Worm (Caenorhabditis elegans): ENCODE measurements around the gene T10F2.2.
A peak's percentile ranks its signal among the peaks of the same experiment; 100 is the strongest.

Gene T10F2.2

DNA sequence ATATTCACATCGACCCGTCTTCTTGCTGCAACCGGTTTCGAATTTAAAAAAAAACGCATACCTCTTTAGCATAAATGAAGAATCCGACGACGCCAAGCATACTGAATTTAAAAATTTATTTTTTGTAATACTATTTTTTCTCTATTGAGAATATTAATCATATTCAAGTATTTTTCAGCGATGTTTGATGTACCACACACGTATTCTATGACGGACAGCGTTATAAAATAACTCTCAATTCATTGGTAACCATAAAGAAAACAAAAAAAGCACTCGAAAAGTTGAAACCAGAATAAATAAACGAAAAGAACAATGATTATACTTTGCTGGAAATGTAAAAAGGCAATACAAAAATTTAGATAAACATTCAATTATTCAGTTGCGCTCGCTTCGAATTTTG lies 5.6 kb downstream of the T10F2.2 start, which contains the start of gene T10F2.5:
TSS of gene T10F2.5 (minus strand) at position 101 of the 400 bp plus-strand sequence.
- TF ChIP-seq scrt-1 (GFP tag; IDR thresholded peaks at IDR 0.05) (no peak), pes-1 (GFP tag; IDR thresholded peaks at IDR 0.05) (no peak)

DNA sequence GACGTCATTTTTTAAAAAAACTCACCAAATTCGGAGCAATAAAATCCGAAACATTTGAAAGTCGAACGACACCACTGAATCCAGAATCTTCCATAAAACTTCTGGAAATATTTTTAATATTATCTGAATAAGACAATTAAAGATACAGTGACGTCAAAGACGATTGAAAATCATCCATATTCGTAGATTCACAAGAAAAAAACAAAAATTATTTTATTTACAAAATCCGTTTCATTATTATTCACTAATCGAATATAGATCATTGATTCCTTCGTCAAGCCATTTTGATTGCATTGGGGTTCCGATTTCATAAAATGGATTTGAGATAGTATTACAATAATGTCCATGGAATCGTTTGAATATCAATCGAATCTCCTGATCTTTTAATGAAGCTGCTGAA lies 6.4 kb downstream of the T10F2.2 start, which contains the start of gene oxy-4:
TSS of gene oxy-4 (minus strand) at position 101 of the 400 bp plus-strand sequence.
- no peak for TF ChIP-seq ceh-36 (tag; optimal IDR thresholded peaks at IDR 0.05)
- TF ChIP-seq ceh-13 (GFP tag; optimal IDR thresholded peaks at IDR 0.05), result no peak
- no peak for TF ChIP-seq hmg-4 (GFP tag; optimal IDR thresholded peaks at IDR 0.05)
- TF ChIP-seq aly-1 (tag; optimal IDR thresholded peaks at IDR 0.05), result no peak
- TF ChIP-seq ets-7 (tag; optimal IDR thresholded peaks at IDR 0.05), result no peak
- TF ChIP-seq flt-1 (GFP tag; IDR thresholded peaks at IDR 0.05), result no peak
- TF ChIP-seq hmbx-1 (tag; optimal IDR thresholded peaks at IDR 0.05), result no peak
- no peak for TF ChIP-seq tra-4 (tag; optimal IDR thresholded peaks at IDR 0.05)
- TF ChIP-seq pes-1 (GFP tag; IDR thresholded peaks at IDR 0.05), result no peak
- no peak for TF ChIP-seq sea-1 (GFP tag; conservative IDR thresholded peaks at IDR 0.05)
- TF ChIP-seq ama-1 (optimal IDR thresholded peaks at IDR 0.05), result no peak
- TF ChIP-seq B0310.2 (tag; optimal IDR thresholded peaks at IDR 0.05), result no peak

ce11 chrIII:5155393-5155792 lies 9.7 kb downstream of the T10F2.2 start:
- TF ChIP-seq ceh-13 (GFP tag; optimal IDR thresholded peaks at IDR 0.05) (no peak), tra-4 (tag; optimal IDR thresholded peaks at IDR 0.05) (no peak), hnd-1 (tag; optimal IDR thresholded peaks at IDR 0.05) (no peak), pes-1 (GFP tag; IDR thresholded peaks at IDR 0.05) (no peak), ets-7 (tag; optimal IDR thresholded peaks at IDR 0.05) (no peak), ama-1 (optimal IDR thresholded peaks at IDR 0.05) (no peak), B0310.2 (tag; optimal IDR thresholded peaks at IDR 0.05) (no peak), sea-1 (GFP tag; conservative IDR thresholded peaks at IDR 0.05) (no peak), aly-1 (tag; optimal IDR thresholded peaks at IDR 0.05) (no peak), hmg-4 (GFP tag; optimal IDR thresholded peaks at IDR 0.05) (no peak), scrt-1 (GFP tag; IDR thresholded peaks at IDR 0.05) (no peak), F13C5.2 (tag; optimal IDR thresholded peaks at IDR 0.05) (no peak), tbx-37 (GFP tag; conservative IDR thresholded peaks at IDR 0.05) (no peak), tbx-11 (GFP tag; IDR thresholded peaks at IDR 0.05) (no peak), ceh-36 (tag; optimal IDR thresholded peaks at IDR 0.05) (no peak), hmbx-1 (tag; optimal IDR thresholded peaks at IDR 0.05) (no peak), flt-1 (GFP tag; IDR thresholded peaks at IDR 0.05) (no peak)

DNA sequence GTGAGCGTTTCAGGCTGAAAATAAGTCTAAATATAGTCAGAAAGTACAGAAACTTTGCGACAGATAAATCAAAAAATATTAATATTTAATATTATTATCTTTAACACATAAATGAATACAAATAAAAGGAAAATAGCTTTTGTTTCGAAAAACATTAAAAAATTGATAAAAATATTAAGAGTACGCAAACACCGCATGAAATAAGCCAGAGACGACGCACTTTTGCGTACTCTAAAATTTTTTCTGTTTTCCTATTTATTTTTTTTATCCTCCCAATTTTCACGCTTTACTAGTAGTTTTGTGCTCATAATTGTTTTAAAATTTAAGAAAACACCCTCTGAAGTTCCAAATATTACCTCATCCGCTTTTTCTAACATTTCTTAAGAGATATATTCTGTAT lies 12.0 kb downstream of the T10F2.2 start, which contains the start of the genes rbm-42 and grwd-1:
TSS of gene rbm-42 (minus strand) at position 93 of the 400 bp plus-strand sequence.
TSS of gene grwd-1 (plus strand) at position 328 of the 400 bp plus-strand sequence.
- no peak for TF ChIP-seq tbx-37 (GFP tag; conservative IDR thresholded peaks at IDR 0.05)
- TF ChIP-seq aly-1 (tag; optimal IDR thresholded peaks at IDR 0.05), result no peak
- TF ChIP-seq hmg-4 (GFP tag; optimal IDR thresholded peaks at IDR 0.05), result no peak
- peak; percentile 16 for TF ChIP-seq F13C5.2 (tag; optimal IDR thresholded peaks at IDR 0.05)

DNA sequence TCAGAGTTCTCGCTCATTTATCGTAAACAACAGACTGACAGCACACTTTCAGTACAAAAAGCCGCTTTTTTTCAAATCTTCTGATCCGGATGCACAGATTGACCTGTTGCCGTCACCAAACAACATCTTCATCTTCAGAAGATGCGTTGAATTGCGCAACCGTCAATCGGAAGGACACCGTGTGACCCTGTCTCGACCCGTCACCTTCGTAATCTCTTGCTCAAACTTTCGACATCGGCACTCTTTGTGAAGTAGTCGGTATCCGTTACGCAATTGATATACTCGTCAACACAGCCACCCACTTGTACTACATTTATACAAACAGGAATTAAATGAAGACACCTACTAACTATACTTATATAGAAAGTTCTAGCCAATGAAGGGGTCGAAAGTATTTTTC lies 14.1 kb downstream of the T10F2.2 start:
- no peak for TF ChIP-seq ceh-13 (GFP tag; optimal IDR thresholded peaks at IDR 0.05)
- TF ChIP-seq aly-1 (tag; optimal IDR thresholded peaks at IDR 0.05), result no peak
- no peak for TF ChIP-seq flt-1 (GFP tag; IDR thresholded peaks at IDR 0.05)
- TF ChIP-seq ama-1 (optimal IDR thresholded peaks at IDR 0.05), result no peak
- no peak for TF ChIP-seq B0310.2 (tag; optimal IDR thresholded peaks at IDR 0.05)
- TF ChIP-seq hmbx-1 (tag; optimal IDR thresholded peaks at IDR 0.05), result no peak
- no peak for TF ChIP-seq ceh-36 (tag; optimal IDR thresholded peaks at IDR 0.05)
- no peak for TF ChIP-seq tbx-11 (GFP tag; IDR thresholded peaks at IDR 0.05)
- no peak for TF ChIP-seq hmg-4 (GFP tag; optimal IDR thresholded peaks at IDR 0.05)
- no peak for TF ChIP-seq tra-4 (tag; optimal IDR thresholded peaks at IDR 0.05)
- TF ChIP-seq sea-1 (GFP tag; conservative IDR thresholded peaks at IDR 0.05), result no peak
- no peak for TF ChIP-seq scrt-1 (GFP tag; IDR thresholded peaks at IDR 0.05)
- TF ChIP-seq tbx-37 (GFP tag; conservative IDR thresholded peaks at IDR 0.05), result no peak
- TF ChIP-seq ets-7 (tag; optimal IDR thresholded peaks at IDR 0.05), result no peak
- TF ChIP-seq hnd-1 (tag; optimal IDR thresholded peaks at IDR 0.05), result no peak
- TF ChIP-seq pes-1 (GFP tag; IDR thresholded peaks at IDR 0.05), result no peak

DNA sequence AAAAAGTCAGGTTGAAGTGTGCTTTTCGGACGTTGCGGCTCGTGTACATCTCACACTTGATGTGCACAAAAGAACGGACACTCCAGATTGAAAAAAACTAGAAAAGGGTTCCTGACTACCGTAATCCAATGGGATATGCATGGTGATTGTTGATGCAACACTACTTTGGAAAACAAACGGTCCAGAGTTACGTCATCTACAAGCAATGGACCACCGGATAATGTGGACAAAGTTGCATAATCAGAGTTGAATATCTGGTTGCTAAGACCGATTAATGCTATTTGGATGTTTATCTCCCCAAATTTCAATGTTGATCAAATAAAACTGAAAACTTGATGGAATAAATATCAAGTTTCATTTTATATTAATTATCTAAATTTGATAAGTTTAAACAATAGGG lies 15.1 kb downstream of the T10F2.2 start:
- TF ChIP-seq hmg-4 (GFP tag; optimal IDR thresholded peaks at IDR 0.05) (no peak), tbx-37 (GFP tag; conservative IDR thresholded peaks at IDR 0.05) (no peak), F13C5.2 (tag; optimal IDR thresholded peaks at IDR 0.05) (no peak), tra-4 (tag; optimal IDR thresholded peaks at IDR 0.05) (no peak), aly-1 (tag; optimal IDR thresholded peaks at IDR 0.05) (no peak), ets-7 (tag; optimal IDR thresholded peaks at IDR 0.05) (no peak), hmbx-1 (tag; optimal IDR thresholded peaks at IDR 0.05) (no peak), scrt-1 (GFP tag; IDR thresholded peaks at IDR 0.05) (no peak), hnd-1 (tag; optimal IDR thresholded peaks at IDR 0.05) (no peak), flt-1 (GFP tag; IDR thresholded peaks at IDR 0.05) (no peak), ceh-36 (tag; optimal IDR thresholded peaks at IDR 0.05) (no peak), pes-1 (GFP tag; IDR thresholded peaks at IDR 0.05) (no peak), ceh-13 (GFP tag; optimal IDR thresholded peaks at IDR 0.05) (no peak)

DNA sequence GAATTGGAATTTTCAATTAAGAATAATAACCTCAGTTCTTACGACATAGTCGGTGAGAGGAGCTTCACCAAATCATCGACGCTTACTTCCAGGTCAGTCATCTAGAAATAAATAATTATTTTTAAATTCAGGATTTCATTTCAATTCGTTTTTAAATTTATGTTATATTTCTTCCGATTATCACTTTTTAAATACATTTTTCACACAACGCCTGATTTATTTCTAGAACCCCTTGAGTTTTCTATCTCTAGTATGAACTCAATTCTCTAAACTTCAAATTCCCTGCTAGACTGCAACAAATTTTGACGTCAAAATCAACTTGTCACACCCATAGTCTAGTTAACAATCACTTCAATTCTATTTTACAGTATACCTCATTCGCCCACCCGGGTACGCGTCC lies 15.6 kb downstream of the T10F2.2 start, which contains the start of gene Y54H5A.2:
TSS of gene Y54H5A.2 (minus strand) at position 101 of the 400 bp plus-strand sequence.
- TF ChIP-seq tbx-37 (GFP tag; conservative IDR thresholded peaks at IDR 0.05), result no peak
- TF ChIP-seq pes-1 (GFP tag; IDR thresholded peaks at IDR 0.05), result no peak

DNA sequence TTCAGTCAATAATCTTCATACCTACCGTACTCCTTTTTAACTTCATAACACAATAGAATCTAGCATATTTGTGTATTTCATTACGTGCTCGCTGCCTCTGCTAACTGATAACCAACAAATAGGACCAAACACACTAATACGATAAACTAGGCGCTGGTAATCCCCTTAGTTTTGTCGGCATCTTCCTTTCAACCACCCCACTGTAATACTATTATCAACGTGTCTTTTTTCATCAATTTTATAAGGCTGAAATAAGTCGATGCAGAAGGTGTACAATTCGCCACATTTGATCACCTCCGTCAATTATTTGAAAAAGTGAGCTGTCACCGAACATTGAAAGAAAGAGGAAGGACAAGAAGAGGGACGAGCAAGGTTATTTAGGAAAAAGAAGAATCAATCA lies 17.7 kb downstream of the T10F2.2 start:
- TF ChIP-seq aly-1 (tag; optimal IDR thresholded peaks at IDR 0.05) (no peak), hnd-1 (tag; optimal IDR thresholded peaks at IDR 0.05) (no peak), tra-4 (tag; optimal IDR thresholded peaks at IDR 0.05) (no peak), F13C5.2 (tag; optimal IDR thresholded peaks at IDR 0.05) (no peak), pes-1 (GFP tag; IDR thresholded peaks at IDR 0.05) (no peak)

All from whole organism, early embryonic.